Fruit fly (Drosophila melanogaster) whole organism, embryonic: Measurements from ENCODE around the gene Acf.

Source experiments
- Abd-B ChIP-seq: fragments of 200-800 bp; sonication (Bioruptor generic); optimal IDR thresholded peaks from 2 replicates; lab custom pipeline; 2018; ENCODE audit warnings: missing biosample characterization, mild to moderate bottlenecking, missing genetic modification characterization, moderate library complexity
- Asciz ChIP-seq: fragments of 200-800 bp; sonication (Bioruptor generic); optimal IDR thresholded peaks from 2 replicates; lab custom pipeline; 2017; ENCODE audit warnings: missing biosample characterization, mild to moderate bottlenecking, missing genetic modification characterization, missing genetic modification reagents
- Bdp1 ChIP-seq: fragments of 200-800 bp; sonication (Bioruptor generic); optimal IDR thresholded peaks from 3 replicates; lab custom pipeline; 2016; ENCODE audit warnings: missing biosample characterization, missing genetic modification characterization
- Blimp-1 ChIP-seq: fragments of 200-800 bp; sonication (Bioruptor generic); optimal IDR thresholded peaks from 3 replicates; lab custom pipeline; 2018; ENCODE audit warnings: missing biosample characterization, missing genetic modification characterization, mild to moderate bottlenecking, moderate library complexity, missing genetic modification reagents
- CG12942 ChIP-seq: fragments of 200-800 bp; sonication (Bioruptor generic); optimal IDR thresholded peaks from 3 replicates; lab custom pipeline; 2016; ENCODE audit warnings: missing biosample characterization, missing genetic modification characterization
- CG13296 ChIP-seq: fragments of 200-800 bp; sonication (Bioruptor generic); optimal IDR thresholded peaks from 3 replicates; lab custom pipeline; 2018; ENCODE audit warnings: missing biosample characterization, mild to moderate bottlenecking, missing genetic modification characterization
- CG13894 ChIP-seq: fragments of 200-800 bp; sonication (Bioruptor generic); optimal IDR thresholded peaks from 3 replicates; lab custom pipeline; 2018; ENCODE audit warnings: missing biosample characterization, mild to moderate bottlenecking, missing genetic modification characterization, moderate library complexity
- CG14014 ChIP-seq: fragments of 200-800 bp; sonication (Bioruptor generic); IDR thresholded peaks from 2 replicates; pipeline ENCODE4 v1.3.6; 2022; ENCODE audit warnings: missing biosample characterization, missing genetic modification characterization
- CG16863 ChIP-seq: fragments of 200-800 bp; sonication (Bioruptor generic); optimal IDR thresholded peaks from 3 replicates; lab custom pipeline; 2016; ENCODE audit warnings: missing biosample characterization, missing genetic modification characterization
- CG17385 ChIP-seq: fragments of 200-800 bp; sonication (Bioruptor generic); optimal IDR thresholded peaks from 3 replicates; lab custom pipeline; 2018; ENCODE audit warnings: missing biosample characterization, mild to moderate bottlenecking, missing genetic modification characterization
- CG31388 ChIP-seq: fragments of 200-800 bp; sonication (Bioruptor generic); optimal IDR thresholded peaks from 2 replicates; lab custom pipeline; 2016; ENCODE audit warnings: missing biosample characterization, missing genetic modification characterization
- CG3281 ChIP-seq: fragments of 200-800 bp; sonication (Bioruptor generic); optimal IDR thresholded peaks from 3 replicates; lab custom pipeline; 2017; ENCODE audit warnings: missing biosample characterization, mild to moderate bottlenecking, missing genetic modification characterization
- CG3407 ChIP-seq: fragments of 200-800 bp; sonication (Bioruptor generic); optimal IDR thresholded peaks from 2 replicates; lab custom pipeline; 2018; ENCODE audit warnings: missing biosample characterization, mild to moderate bottlenecking, missing genetic modification characterization
- CG3847 ChIP-seq: fragments of 200-800 bp; sonication (Bioruptor generic); IDR thresholded peaks from 2 replicates; pipeline ENCODE4 v1.3.6; 2022; ENCODE audit warnings: missing biosample characterization, missing genetic modification characterization
- CG4282 ChIP-seq: fragments of 200-800 bp; sonication (Bioruptor generic); optimal IDR thresholded peaks from 2 replicates; lab custom pipeline; 2016; ENCODE audit warnings: missing biosample characterization, missing genetic modification characterization
- CG4360 ChIP-seq: fragments of 200-800 bp; sonication (Bioruptor generic); IDR thresholded peaks from 2 replicates; pipeline ENCODE4 v1.3.6; 2022; ENCODE audit warnings: missing biosample characterization, missing genetic modification characterization
- CG4404 ChIP-seq: fragments of 200-800 bp; sonication (Bioruptor generic); IDR thresholded peaks from 2 replicates; pipeline ENCODE4 v1.3.6; 2022; ENCODE audit warnings: missing biosample characterization, missing genetic modification characterization
- CG4730 ChIP-seq: fragments of 200-800 bp; sonication (Bioruptor generic); IDR thresholded peaks from 2 replicates; pipeline ENCODE4 v1.3.6; 2022; ENCODE audit warnings: missing biosample characterization, missing genetic modification characterization
- CG5180 ChIP-seq: fragments of 200-800 bp; sonication (Bioruptor generic); optimal IDR thresholded peaks from 3 replicates; lab custom pipeline; 2017; ENCODE audit warnings: missing biosample characterization, missing genetic modification characterization, mild to moderate bottlenecking, moderate library complexity, missing genetic modification reagents
- CG6765 ChIP-seq: fragments of 200-800 bp; sonication (Bioruptor generic); optimal IDR thresholded peaks from 3 replicates; lab custom pipeline; 2017; ENCODE audit warnings: missing biosample characterization, mild to moderate bottlenecking, missing genetic modification characterization
- CG7372 ChIP-seq: fragments of 200-800 bp; sonication (Bioruptor generic); IDR thresholded peaks from 2 replicates; pipeline ENCODE4 v1.3.6; 2022; ENCODE audit warnings: missing biosample characterization, missing genetic modification characterization
- CG8765 ChIP-seq: fragments of 200-800 bp; sonication (Bioruptor generic); IDR thresholded peaks from 2 replicates; pipeline ENCODE4 v1.3.6; 2022; ENCODE audit warnings: missing biosample characterization, missing genetic modification characterization
- CG9437 ChIP-seq: fragments of 200-800 bp; sonication (Bioruptor generic); optimal IDR thresholded peaks from 2 replicates; lab custom pipeline; 2018; ENCODE audit warnings: missing biosample characterization, mild to moderate bottlenecking, missing genetic modification characterization
- HLH4C ChIP-seq: fragments of 200-800 bp; sonication (Bioruptor generic); IDR thresholded peaks from 3 replicates; pipeline ENCODE4 v1.3.6; 2022; ENCODE audit warnings: missing biosample characterization, missing genetic modification characterization; ENCODE audit not compliant: partially characterized antibody
- Oaz ChIP-seq: fragments of 200-800 bp; sonication (Bioruptor generic); IDR thresholded peaks from 2 replicates; pipeline ENCODE4 v1.3.6; 2022; ENCODE audit warnings: missing biosample characterization, missing genetic modification characterization
- PHDP ChIP-seq: fragments of 200-800 bp; sonication (Bioruptor generic); optimal IDR thresholded peaks from 3 replicates; lab custom pipeline; 2018; ENCODE audit warnings: missing biosample characterization, mild to moderate bottlenecking, missing genetic modification characterization, moderate library complexity
- Spps ChIP-seq: fragments of 200-800 bp; sonication (Bioruptor generic); optimal IDR thresholded peaks from 2 replicates; lab custom pipeline; 2018; ENCODE audit warnings: missing biosample characterization, mild to moderate bottlenecking, missing genetic modification characterization
- Tbp ChIP-seq: fragments of >200 bp; optimal IDR thresholded peaks from 2 replicates; lab custom pipeline; 2018; ENCODE audit warnings: missing biosample characterization, missing genetic modification characterization
- ara ChIP-seq: fragments of 200-800 bp; sonication (Bioruptor generic); IDR thresholded peaks from 2 replicates; pipeline ENCODE4 v1.3.6; 2022; ENCODE audit warnings: missing biosample characterization, missing genetic modification characterization
- bowl ChIP-seq: fragments of 200-800 bp; sonication (Bioruptor generic); IDR thresholded peaks from 2 replicates; pipeline ENCODE4 v1.3.6; 2022; ENCODE audit warnings: missing biosample characterization, missing genetic modification characterization
- ci ChIP-seq: fragments of 200-800 bp; sonication (Bioruptor generic); IDR thresholded peaks from 3 replicates; pipeline ENCODE4 v1.3.6; 2022; ENCODE audit warnings: missing biosample characterization, missing genetic modification characterization
- crc ChIP-seq: fragments of 200-800 bp; sonication (Bioruptor generic); optimal IDR thresholded peaks from 2 replicates; lab custom pipeline; 2016; ENCODE audit warnings: missing biosample characterization, missing genetic modification characterization
- crol ChIP-seq: fragments of 200-800 bp; sonication (Bioruptor generic); IDR thresholded peaks from 2 replicates; pipeline ENCODE4 v1.3.6; 2022; ENCODE audit warnings: missing biosample characterization, missing genetic modification characterization
- fu2 ChIP-seq: fragments of 200-800 bp; sonication (Bioruptor generic); optimal IDR thresholded peaks from 2 replicates; lab custom pipeline; 2016; ENCODE audit warnings: missing biosample characterization, missing genetic modification characterization
- gcm ChIP-seq: fragments of 200-800 bp; sonication (Bioruptor generic); optimal IDR thresholded peaks from 2 replicates; lab custom pipeline; 2019; ENCODE audit warnings: missing biosample characterization, mild to moderate bottlenecking, missing genetic modification characterization, moderate library complexity
- gsb-n ChIP-seq: fragments of 200-800 bp; sonication (Bioruptor generic); optimal IDR thresholded peaks from 3 replicates; lab custom pipeline; 2018; ENCODE audit warnings: missing biosample characterization, mild to moderate bottlenecking, missing genetic modification characterization
- jumu ChIP-seq: fragments of 200-800 bp; sonication (Bioruptor generic); optimal IDR thresholded peaks from 3 replicates; lab custom pipeline; 2016; ENCODE audit warnings: missing biosample characterization, missing genetic modification characterization
- ken ChIP-seq: fragments of 200-800 bp; sonication (Bioruptor generic); IDR thresholded peaks from 3 replicates; pipeline ENCODE4 v1.3.6; 2022; ENCODE audit warnings: missing biosample characterization, missing genetic modification characterization
- lbe ChIP-seq: fragments of 200-800 bp; sonication (Bioruptor generic); optimal IDR thresholded peaks from 2 replicates; lab custom pipeline; 2016; ENCODE audit warnings: missing biosample characterization, mild to moderate bottlenecking, missing genetic modification characterization
- lov ChIP-seq, 2 experiments: fragments of 200-800 bp in 1 of 2; fragments of >200 bp in 1 of 2; sonication (Bioruptor generic) in 1 of 2; IDR thresholded peaks in 1 of 2; optimal IDR thresholded peaks in 1 of 2; 2 replicates in 1 of 2; 3 replicates in 1 of 2; pipeline versions ENCODE4 v1.3.6 to Lab custom; 2017 to 2022; ENCODE audit warnings: missing biosample characterization in 1 of 2, missing genetic modification characterization in 1 of 2
- luna ChIP-seq: fragments of 200-800 bp; sonication (Bioruptor generic); optimal IDR thresholded peaks from 2 replicates; lab custom pipeline; 2016; ENCODE audit warnings: missing biosample characterization, missing genetic modification characterization
- nau ChIP-seq: fragments of 200-800 bp; sonication (Bioruptor generic); optimal IDR thresholded peaks from 3 replicates; lab custom pipeline; 2017; ENCODE audit warnings: missing biosample characterization, mild to moderate bottlenecking, missing genetic modification characterization, missing genetic modification reagents
- psq ChIP-seq: fragments of 200-800 bp; sonication (Bioruptor generic); optimal IDR thresholded peaks from 2 replicates; lab custom pipeline; 2017; ENCODE audit warnings: missing biosample characterization, missing genetic modification characterization
- salm ChIP-seq: fragments of 200-800 bp; sonication (Bioruptor generic); optimal IDR thresholded peaks from 2 replicates; lab custom pipeline; 2018; ENCODE audit warnings: missing biosample characterization, mild to moderate bottlenecking, missing genetic modification characterization
- sens ChIP-seq: fragments of 200-800 bp; sonication (Bioruptor generic); peaks from one replicate; lab custom pipeline; 2016; ENCODE audit warnings: missing biosample characterization, missing genetic modification characterization
- sisA ChIP-seq: fragments of 200-800 bp; sonication (Bioruptor generic); IDR thresholded peaks from 2 replicates; pipeline ENCODE4 v1.3.6; 2022; ENCODE audit warnings: missing biosample characterization, missing genetic modification characterization
- tgo ChIP-seq: fragments of 200-800 bp; sonication (Bioruptor generic); IDR thresholded peaks from 3 replicates; pipeline ENCODE4 v1.3.6; 2022; ENCODE audit warnings: missing biosample characterization, missing genetic modification characterization
- ttk ChIP-seq: fragments of 200-800 bp; sonication (Bioruptor generic); IDR thresholded peaks from 2 replicates; pipeline ENCODE4 v2.1.2; 2022; ENCODE audit warnings: missing biosample characterization, missing genetic modification characterization
- twi ChIP-seq: fragments of 200-800 bp; optimal IDR thresholded peaks from 2 replicates; lab custom pipeline; 2019; ENCODE audit warnings: missing biosample characterization, mild to moderate bottlenecking, missing genetic modification characterization, moderate library complexity
- zf30C ChIP-seq: fragments of 200-800 bp; sonication (Bioruptor generic); optimal IDR thresholded peaks from 3 replicates; lab custom pipeline; 2018; ENCODE audit warnings: missing biosample characterization, mild to moderate bottlenecking, missing genetic modification characterization

Acf gene

DNA sequence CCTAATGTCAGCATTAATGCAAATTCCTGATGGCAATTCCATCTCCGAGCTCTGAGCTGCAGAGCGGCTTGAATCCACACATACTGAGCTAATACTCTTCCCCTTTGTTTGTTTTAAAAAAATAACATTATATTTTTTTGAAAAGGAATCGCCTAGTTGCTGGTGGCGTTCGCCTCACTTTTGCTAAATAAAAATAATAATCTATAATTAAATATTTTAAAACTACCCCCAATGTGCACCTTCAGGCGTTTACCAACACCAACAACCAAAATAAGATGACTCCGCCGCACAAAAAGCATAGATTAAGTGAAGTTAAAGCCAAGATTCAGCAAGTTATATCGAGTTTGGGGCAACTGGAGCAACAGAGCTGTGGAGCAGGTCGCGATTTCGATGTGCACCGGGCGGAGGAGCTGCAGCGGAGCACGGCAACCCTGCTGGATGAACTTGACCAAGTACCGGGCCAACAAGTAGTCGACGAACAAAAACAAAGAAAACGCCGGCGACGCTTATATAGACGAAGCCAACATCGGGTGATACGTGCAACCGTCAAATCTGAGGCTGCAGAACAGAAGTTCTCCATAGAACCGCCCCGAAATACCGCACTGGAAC, 49.6 kb upstream of the Acf start, which contains the start of gene CG1896 (continued):
- TF ChIP-seq crol (GFP tag; lab: Robert Waterston, UW) (no peak), Oaz (no peak), Bdp1 (GFP tag; lab: Kevin White, UChicago) (no peak), tgo (peak; percentile 29; the same call in 1 of the 3 replicates), jumu (no peak), ci (GFP tag; lab: Robert Waterston, UW) (peak; percentile 57; the same call in 1 of the 3 replicates), ara (GFP tag; lab: Robert Waterston, UW) (no peak), Tbp (no peak), fu2 (GFP tag; lab: Kevin White, UChicago) (no peak), Asciz (GFP tag; lab: Kevin White, UChicago) (no peak), CG7372 (GFP tag; lab: Robert Waterston, UW) (no peak), psq (GFP tag; lab: Kevin White, UChicago) (no peak), gcm (peak; percentile 16), CG8765 (GFP tag; lab: Robert Waterston, UW) (no peak), twi (tag; lab: Kevin White, UChicago) (no peak), nau (no peak), CG12942 (GFP tag; lab: Kevin White, UChicago) (no peak), CG13894 (tag; lab: Kevin White, UChicago) (no peak), ken (peak; percentile 67; the same call in 2 of the 3 replicates), ttk (GFP tag; lab: Robert Waterston, UW) (peak; percentile 78; the same call in 1 of the 2 replicates), sens (GFP tag; lab: Kevin White, UChicago) (peak; percentile 77), CG17385 (GFP tag; lab: Kevin White, UChicago) (peak; percentile 50), CG6765 (GFP tag; lab: Kevin White, UChicago) (no peak), lov (optimal IDR thresholded peaks at IDR 0.05; lab: Kevin White, UChicago) (no peak), lov (GFP tag; IDR thresholded peaks at IDR 0.05; lab: Robert Waterston, UW) (no peak), Abd-B (peak; percentile 1), CG16863 (no peak), CG4404 (no peak; the same call in 1 of the 2 replicates), CG9437 (GFP tag; lab: Kevin White, UChicago) (peak; percentile 5), CG4360 (no peak), sisA (peak; percentile 24; the same call in 1 of the 2 replicates), HLH4C (GFP tag; lab: Robert Waterston, UW) (no peak), salm (tag; lab: Kevin White, UChicago) (no peak), luna (GFP tag; lab: Kevin White, UChicago) (no peak), Spps (tag; lab: Kevin White, UChicago) (peak; percentile 12), CG3281 (GFP tag; lab: Kevin White, UChicago) (peak; percentile 39), CG31388 (GFP tag; lab: Kevin White, UChicago) (no peak), CG4282 (GFP tag; lab: Kevin White, UChicago) (no peak), CG3407 (peak; percentile 22), Blimp-1 (no peak), CG3847 (GFP tag; lab: Robert Waterston, UW) (peak; percentile 34), CG13296 (peak; percentile 36), gsb-n (tag; lab: Kevin White, UChicago) (no peak), lbe (peak; percentile 68), CG4730 (GFP tag; lab: Robert Waterston, UW) (no peak), bowl (GFP tag; lab: Robert Waterston, UW) (no peak), CG5180 (no peak), PHDP (tag; lab: Kevin White, UChicago) (peak; percentile 36), CG14014 (0 out of 2 replicates have a peak, but pooled peaks have one; percentile 13), zf30C (GFP tag; lab: Kevin White, UChicago) (no peak), crc (GFP tag; lab: Kevin White, UChicago) (no peak)
